Worm (Caenorhabditis elegans): Measurements from ENCODE around the gene T28A11.22.

DNA sequence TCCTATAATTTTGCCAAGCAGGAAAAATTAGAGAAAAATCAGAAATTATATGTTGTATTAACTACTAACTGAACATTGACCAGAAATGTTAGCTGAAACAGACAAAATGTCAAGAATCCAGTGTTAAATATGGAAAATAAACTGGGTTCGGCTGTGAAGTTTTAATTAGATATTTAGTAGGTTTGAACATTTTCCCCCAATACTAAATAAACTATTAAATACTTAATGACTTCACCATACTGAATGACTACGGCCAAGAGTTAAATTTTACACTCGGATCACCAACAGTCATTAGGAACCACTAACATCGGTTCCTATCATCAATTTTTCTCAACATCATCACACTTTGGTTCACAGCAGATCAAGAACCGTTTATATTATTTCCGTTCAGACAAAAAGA lies 38.0 kb downstream of the T28A11.22 start:
- no peak for TF ChIP-seq W03F9.2 (tag; optimal IDR thresholded peaks at IDR 0.05)
- no peak for TF ChIP-seq him-1 (tag; optimal IDR thresholded peaks at IDR 0.05)
- TF ChIP-seq dao-5 (tag; optimal IDR thresholded peaks at IDR 0.05), result no peak

Data from whole organism, L4/young adult.